Fruit fly (Drosophila melanogaster) whole organism, embryonic: ENCODE data around the gene Atx-1.

Experiments used
- Atf-2 ChIP-seq: fragments of 200-800 bp; sonication (Bioruptor generic); optimal IDR thresholded peaks from 2 replicates; lab custom pipeline; 2016; ENCODE audit warnings: missing biosample characterization, missing genetic modification characterization
- CG11398 ChIP-seq: fragments of 200-800 bp; sonication (Bioruptor generic); optimal IDR thresholded peaks from 2 replicates; lab custom pipeline; 2016; ENCODE audit warnings: missing biosample characterization, missing genetic modification characterization
- CG12299 ChIP-seq: fragments of 200-800 bp; sonication (Bioruptor generic); optimal IDR thresholded peaks from 2 replicates; lab custom pipeline; 2018; ENCODE audit warnings: missing biosample characterization, mild to moderate bottlenecking, missing genetic modification characterization
- CG12391 ChIP-seq: fragments of 200-800 bp; sonication (Bioruptor generic); optimal IDR thresholded peaks from 3 replicates; lab custom pipeline; 2018; ENCODE audit warnings: missing biosample characterization, mild to moderate bottlenecking, missing genetic modification characterization, moderate library complexity
- CG15073 ChIP-seq: fragments of 200-800 bp; sonication (Bioruptor generic); optimal IDR thresholded peaks from 2 replicates; lab custom pipeline; 2016; ENCODE audit warnings: missing biosample characterization, missing genetic modification characterization
- CG15696 ChIP-seq: fragments of 200-800 bp; sonication (Bioruptor generic); optimal IDR thresholded peaks from 2 replicates; lab custom pipeline; 2019; ENCODE audit warnings: missing biosample characterization, mild to moderate bottlenecking, missing genetic modification characterization, moderate library complexity
- CG1603 ChIP-seq: fragments of 200-800 bp; sonication (Bioruptor generic); optimal IDR thresholded peaks from 2 replicates; lab custom pipeline; 2019; ENCODE audit warnings: missing biosample characterization, mild to moderate bottlenecking, missing genetic modification characterization, moderate library complexity
- CG17328 ChIP-seq: fragments of 200-800 bp; sonication (Bioruptor generic); IDR thresholded peaks from 2 replicates; pipeline ENCODE4 v1.3.6; 2022; ENCODE audit warnings: missing biosample characterization, missing genetic modification characterization
- CG1832 ChIP-seq: fragments of 200-800 bp; sonication (Bioruptor generic); optimal IDR thresholded peaks from 2 replicates; lab custom pipeline; 2017; ENCODE audit warnings: missing biosample characterization, mild to moderate bottlenecking, missing genetic modification characterization, inconsistent platforms
- CG30403 ChIP-seq: fragments of 200-800 bp; sonication (Bioruptor generic); optimal IDR thresholded peaks from 3 replicates; lab custom pipeline; 2016; ENCODE audit warnings: missing biosample characterization, missing genetic modification characterization
- CG31441 ChIP-seq: fragments of 200-800 bp; sonication (Bioruptor generic); IDR thresholded peaks from 2 replicates; pipeline ENCODE4 v1.3.6; 2022; ENCODE audit warnings: missing biosample characterization, missing genetic modification characterization
- CG3838 ChIP-seq: fragments of 200-800 bp; sonication (Bioruptor generic); optimal IDR thresholded peaks from 3 replicates; lab custom pipeline; 2016; ENCODE audit warnings: missing biosample characterization, missing genetic modification characterization
- CG4730 ChIP-seq: fragments of 200-800 bp; sonication (Bioruptor generic); IDR thresholded peaks from 2 replicates; pipeline ENCODE4 v1.3.6; 2022; ENCODE audit warnings: missing biosample characterization, missing genetic modification characterization
- CG6683 ChIP-seq: fragments of 200-800 bp; sonication (Bioruptor generic); optimal IDR thresholded peaks from 2 replicates; lab custom pipeline; 2017; ENCODE audit warnings: missing biosample characterization, mild to moderate bottlenecking, missing genetic modification characterization, missing genetic modification reagents
- CG6765 ChIP-seq: fragments of 200-800 bp; sonication (Bioruptor generic); optimal IDR thresholded peaks from 3 replicates; lab custom pipeline; 2017; ENCODE audit warnings: missing biosample characterization, mild to moderate bottlenecking, missing genetic modification characterization
- CG7963 ChIP-seq: fragments of 200-800 bp; sonication (Bioruptor generic); IDR thresholded peaks from 3 replicates; pipeline ENCODE4 v1.3.6; 2022; ENCODE audit warnings: missing biosample characterization, missing genetic modification characterization; ENCODE audit not compliant: partially characterized antibody
- CoRest ChIP-seq: fragments of 200-800 bp; sonication (Bioruptor generic); optimal IDR thresholded peaks from 3 replicates; lab custom pipeline; 2018; ENCODE audit warnings: missing biosample characterization, mild to moderate bottlenecking, missing genetic modification characterization, moderate library complexity
- Dad ChIP-seq: fragments of 200-800 bp; sonication (Bioruptor generic); optimal IDR thresholded peaks from 3 replicates; lab custom pipeline; 2016; ENCODE audit warnings: missing biosample characterization, missing genetic modification characterization
- Dp ChIP-seq: fragments of 200-800 bp; sonication (Bioruptor generic); optimal IDR thresholded peaks from 2 replicates; lab custom pipeline; 2018; ENCODE audit warnings: missing biosample characterization, mild to moderate bottlenecking, missing genetic modification characterization, moderate library complexity
- E2f2 ChIP-seq: fragments of 200-800 bp; sonication (Bioruptor generic); IDR thresholded peaks from 2 replicates; pipeline ENCODE4 v1.3.6; 2022; ENCODE audit warnings: missing biosample characterization, missing genetic modification characterization
- HLH4C ChIP-seq: fragments of 200-800 bp; sonication (Bioruptor generic); IDR thresholded peaks from 3 replicates; pipeline ENCODE4 v1.3.6; 2022; ENCODE audit warnings: missing biosample characterization, missing genetic modification characterization; ENCODE audit not compliant: partially characterized antibody
- Hey ChIP-seq: fragments of 200-800 bp; sonication (Bioruptor generic); optimal IDR thresholded peaks from 3 replicates; lab custom pipeline; 2018; ENCODE audit warnings: missing biosample characterization, mild to moderate bottlenecking, missing genetic modification characterization
- Hr51 ChIP-seq, 2 experiments: fragments of 200-800 bp; sonication (Bioruptor generic); optimal IDR thresholded peaks; 2 replicates in 1 of 2; 3 replicates in 1 of 2; lab custom pipeline; 2016 to 2018; ENCODE audit warnings: missing biosample characterization in 2 of 2, missing genetic modification characterization in 2 of 2, mild to moderate bottlenecking in 1 of 2, moderate library complexity in 1 of 2
- Lpt ChIP-seq: fragments of >200 bp; optimal IDR thresholded peaks from 2 replicates; lab custom pipeline; 2018; ENCODE audit warnings: missing biosample characterization, missing genetic modification characterization
- Mad ChIP-seq: fragments of 200-800 bp; sonication (Bioruptor generic); optimal IDR thresholded peaks from 2 replicates; lab custom pipeline; 2016; ENCODE audit warnings: missing biosample characterization, missing genetic modification characterization
- Nf-YB ChIP-seq: fragments of 200-800 bp; sonication (Bioruptor generic); optimal IDR thresholded peaks from 3 replicates; lab custom pipeline; 2019; ENCODE audit warnings: missing biosample characterization, mild to moderate bottlenecking, missing genetic modification characterization, moderate library complexity
- Oaz ChIP-seq: fragments of 200-800 bp; sonication (Bioruptor generic); IDR thresholded peaks from 2 replicates; pipeline ENCODE4 v1.3.6; 2022; ENCODE audit warnings: missing biosample characterization, missing genetic modification characterization
- Pdp1 ChIP-seq, 2 experiments: fragments of 200-800 bp; sonication (Bioruptor generic); optimal IDR thresholded peaks; 3 replicates each; lab custom pipeline; 2016; ENCODE audit warnings: missing biosample characterization in 2 of 2, missing genetic modification characterization in 2 of 2, mild to moderate bottlenecking in 1 of 2, moderate library complexity in 1 of 2
- Six4 ChIP-seq: fragments of 200-800 bp; sonication (Bioruptor generic); optimal IDR thresholded peaks from 2 replicates; lab custom pipeline; 2016; ENCODE audit warnings: missing biosample characterization, missing genetic modification characterization
- ab ChIP-seq: fragments of 200-800 bp; sonication (Bioruptor generic); optimal IDR thresholded peaks from 2 replicates; lab custom pipeline; 2016; ENCODE audit warnings: missing biosample characterization, missing genetic modification characterization
- ara ChIP-seq: fragments of 200-800 bp; sonication (Bioruptor generic); IDR thresholded peaks from 2 replicates; pipeline ENCODE4 v1.3.6; 2022; ENCODE audit warnings: missing biosample characterization, missing genetic modification characterization
- ash1 ChIP-seq: fragments of 200-800 bp; sonication (Bioruptor generic); optimal IDR thresholded peaks from 2 replicates; lab custom pipeline; 2018; ENCODE audit warnings: missing biosample characterization, mild to moderate bottlenecking, missing genetic modification characterization
- bcd ChIP-seq: fragments of 200-800 bp; sonication (Bioruptor generic); optimal IDR thresholded peaks from 2 replicates; lab custom pipeline; 2017; ENCODE audit warnings: missing biosample characterization, mild to moderate bottlenecking, missing genetic modification characterization
- crp ChIP-seq, 2 experiments: fragments of 200-800 bp; sonication (Bioruptor generic); optimal IDR thresholded peaks; 2 replicates in 1 of 2; 3 replicates in 1 of 2; lab custom pipeline; 2017; ENCODE audit warnings: missing biosample characterization in 2 of 2, missing genetic modification characterization in 2 of 2, mild to moderate bottlenecking in 1 of 2, moderate library complexity in 1 of 2
- dan ChIP-seq: fragments of 200-800 bp; sonication (Bioruptor generic); IDR thresholded peaks from 2 replicates; pipeline ENCODE4 v1.3.6; 2022; ENCODE audit warnings: missing biosample characterization, missing genetic modification characterization
- fd64A ChIP-seq: fragments of 200-800 bp; sonication (Bioruptor generic); optimal IDR thresholded peaks from 3 replicates; lab custom pipeline; 2018; ENCODE audit warnings: missing biosample characterization, mild to moderate bottlenecking, missing genetic modification characterization
- fu2 ChIP-seq: fragments of 200-800 bp; sonication (Bioruptor generic); optimal IDR thresholded peaks from 2 replicates; lab custom pipeline; 2016; ENCODE audit warnings: missing biosample characterization, missing genetic modification characterization
- grau ChIP-seq: fragments of 200-800 bp; optimal IDR thresholded peaks from 3 replicates; lab custom pipeline; 2019; ENCODE audit warnings: missing biosample characterization, mild to moderate bottlenecking, missing genetic modification characterization, moderate library complexity
- kay ChIP-seq: fragments of 200-800 bp; sonication (Bioruptor generic); optimal IDR thresholded peaks from 2 replicates; lab custom pipeline; 2016; ENCODE audit warnings: missing biosample characterization, missing genetic modification characterization
- p53 ChIP-seq: fragments of 200-800 bp; sonication (Bioruptor generic); optimal IDR thresholded peaks from 2 replicates; lab custom pipeline; 2016; ENCODE audit warnings: missing biosample characterization, missing genetic modification characterization
- pho ChIP-seq: fragments of 200-800 bp; sonication (Bioruptor generic); optimal IDR thresholded peaks from 2 replicates; lab custom pipeline; 2016; ENCODE audit warnings: missing biosample characterization, missing genetic modification characterization
- prd ChIP-seq, 3 experiments: fragments of >200 bp in 2 of 3; fragments of 200-800 bp in 1 of 3; sonication (Bioruptor generic) in 1 of 3; optimal IDR thresholded peaks in 2 of 3; IDR thresholded peaks in 1 of 3; 2 replicates in 2 of 3; 3 replicates in 1 of 3; pipeline versions ENCODE4 v1.3.6 to Lab custom; 2017 to 2022; ENCODE audit warnings: missing biosample characterization in 1 of 3, missing genetic modification characterization in 1 of 3
- pum ChIP-seq: fragments of 200-800 bp; sonication (Bioruptor generic); optimal IDR thresholded peaks from 2 replicates; lab custom pipeline; 2016; ENCODE audit warnings: missing biosample characterization, missing genetic modification characterization
- salm ChIP-seq: fragments of 200-800 bp; sonication (Bioruptor generic); optimal IDR thresholded peaks from 2 replicates; lab custom pipeline; 2018; ENCODE audit warnings: missing biosample characterization, mild to moderate bottlenecking, missing genetic modification characterization
- tap ChIP-seq: fragments of 200-800 bp; optimal IDR thresholded peaks from 3 replicates; lab custom pipeline; 2019; ENCODE audit warnings: missing biosample characterization, mild to moderate bottlenecking, missing genetic modification characterization, moderate library complexity
- tgo ChIP-seq: fragments of 200-800 bp; sonication (Bioruptor generic); IDR thresholded peaks from 3 replicates; pipeline ENCODE4 v1.3.6; 2022; ENCODE audit warnings: missing biosample characterization, missing genetic modification characterization
- tll ChIP-seq, 2 experiments: fragments of 200-800 bp in 1 of 2; fragments of >200 bp in 1 of 2; sonication (Bioruptor generic) in 1 of 2; optimal IDR thresholded peaks; 2 replicates each; lab custom pipeline; 2017 to 2019; ENCODE audit warnings: missing biosample characterization in 2 of 2, missing genetic modification characterization in 2 of 2, mild to moderate bottlenecking in 1 of 2, moderate library complexity in 1 of 2
- trem ChIP-seq: fragments of 200-800 bp; optimal IDR thresholded peaks from 3 replicates; lab custom pipeline; 2019; ENCODE audit warnings: missing biosample characterization, mild to moderate bottlenecking, missing genetic modification characterization, moderate library complexity
- tx ChIP-seq: fragments of 200-800 bp; sonication (Bioruptor generic); optimal IDR thresholded peaks from 2 replicates; lab custom pipeline; 2016; ENCODE audit warnings: missing biosample characterization, missing genetic modification characterization
- unpg ChIP-seq: fragments of 200-800 bp; sonication (Bioruptor generic); optimal IDR thresholded peaks from 3 replicates; lab custom pipeline; 2018; ENCODE audit warnings: missing biosample characterization, mild to moderate bottlenecking, missing genetic modification characterization, moderate library complexity

Gene Atx-1

DNA sequence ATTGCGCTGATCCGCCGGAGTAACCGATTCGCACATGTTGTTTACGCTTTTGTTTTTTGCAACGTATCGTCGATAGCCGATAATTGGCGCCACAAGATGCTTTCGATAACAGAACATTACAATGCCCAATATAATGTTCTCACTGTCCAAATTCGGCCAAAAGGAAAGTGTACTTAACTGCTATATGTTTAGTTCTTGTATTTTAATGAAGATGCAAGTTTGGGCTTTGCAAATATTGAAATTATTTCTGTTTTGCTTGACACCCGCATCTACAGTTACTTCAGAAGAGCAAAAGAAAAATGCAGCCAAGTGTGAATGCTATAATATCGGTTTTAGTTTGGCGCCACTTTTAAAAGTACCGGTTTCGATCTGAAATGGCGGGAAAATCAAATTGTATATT is 29.6 kb downstream of the Atx-1 start (continued):
- TF ChIP-seq tll (GFP tag; optimal IDR thresholded peaks at IDR 0.05; lab: Kevin White, UChicago) (no peak), pho (GFP tag; lab: Kevin White, UChicago) (peak; percentile 85), Mad (peak; percentile 88), CG15696 (tag; lab: Kevin White, UChicago) (peak; percentile 88), Atf-2 (GFP tag; lab: Kevin White, UChicago) (peak; percentile 90), salm (peak; percentile 79), bcd (peak; percentile 90), tx (GFP tag; lab: Kevin White, UChicago) (peak; percentile 92), unpg (peak; percentile 91), ab (GFP tag; lab: Kevin White, UChicago) (peak; percentile 65), E2f2 (peak; percentile 96), Nf-YB (peak; percentile 67), crp (GFP tag; optimal IDR thresholded peaks at IDR 0.05; lab: Kevin White, UChicago) (peak in 1 of 2 experiments; percentile 49), CG11398 (GFP tag; lab: Kevin White, UChicago) (peak; percentile 89), dan (no peak), p53 (GFP tag; lab: Kevin White, UChicago) (peak; percentile 85), ara (GFP tag; lab: Robert Waterston, UW) (peak; percentile 83), Pdp1 (GFP tag; optimal IDR thresholded peaks at IDR 0.05; lab: Kevin White, UChicago) (peak; percentile 89 to 93), kay (GFP tag; lab: Kevin White, UChicago) (peak; percentile 82), Dp (GFP tag; lab: Kevin White, UChicago) (peak; percentile 93), HLH4C (GFP tag; lab: Robert Waterston, UW) (peak; percentile 60; the same call in 2 of the 3 replicates), Dad (peak; percentile 92), CG1603 (tag; lab: Kevin White, UChicago) (peak; percentile 95), CG17328 (GFP tag; lab: Robert Waterston, UW) (peak; percentile 90), CG4730 (GFP tag; lab: Robert Waterston, UW) (peak; percentile 64), Six4 (GFP tag; lab: Kevin White, UChicago) (peak; percentile 86), CG15073 (peak; percentile 46), Hey (tag; lab: Kevin White, UChicago) (peak; percentile 60), ash1 (peak; percentile 40), Hr51 (GFP tag; optimal IDR thresholded peaks at IDR 0.05; lab: Kevin White, UChicago) (peak; percentile 85 to 92), tgo (GFP tag; lab: Robert Waterston, UW) (peak; percentile 81), CG1832 (GFP tag; lab: Kevin White, UChicago) (no peak), Lpt (no peak), tap (tag; lab: Kevin White, UChicago) (peak; percentile 83), CoRest (tag; lab: Kevin White, UChicago) (peak; percentile 96), grau (tag; lab: Kevin White, UChicago) (peak; percentile 93), CG7963 (no peak), fu2 (GFP tag; lab: Kevin White, UChicago) (peak; percentile 89), CG6765 (GFP tag; lab: Kevin White, UChicago) (peak; percentile 68), trem (tag; lab: Kevin White, UChicago) (peak; percentile 90), prd (optimal IDR thresholded peaks at IDR 0.05; lab: Kevin White, UChicago) (no peak), prd (GFP tag; IDR thresholded peaks at IDR 0.05; lab: Robert Waterston, UW) (peak; percentile 88), CG12299 (tag; lab: Kevin White, UChicago) (peak; percentile 86), fd64A (GFP tag; lab: Kevin White, UChicago) (peak; percentile 58), CG30403 (GFP tag; lab: Kevin White, UChicago) (peak; percentile 94), CG31441 (peak; percentile 83), CG12391 (tag; lab: Kevin White, UChicago) (peak; percentile 92), Oaz (GFP tag; lab: Robert Waterston, UW) (peak; percentile 79), pum (GFP tag; lab: Kevin White, UChicago) (peak; percentile 92), CG3838 (peak; percentile 47), CG6683 (GFP tag; lab: Kevin White, UChicago) (peak; percentile 69)
